Worm (Caenorhabditis elegans): ENCODE results near the gene T24A6.17.

T24A6.17 gene

ce11 chrV:3587633-3588032 lies 23.4 kb upstream of the T24A6.17 start:
- TF ChIP-seq blmp-1 (tag; optimal IDR thresholded peaks at IDR 0.05): no peak
- peak; percentile 28 for TF ChIP-seq sem-2 (GFP tag; optimal IDR thresholded peaks at IDR 0.05)
- no peak for TF ChIP-seq zip-8 (tag; optimal IDR thresholded peaks at IDR 0.05)
- peak; percentile 86 for TF ChIP-seq sptf-1 (tag; optimal IDR thresholded peaks at IDR 0.05)
- TF ChIP-seq snpc-4 (tag; optimal IDR thresholded peaks at IDR 0.05): no peak
- TF ChIP-seq mls-2 (tag; optimal IDR thresholded peaks at IDR 0.05): peak; percentile 74
- TF ChIP-seq ces-1 (GFP tag; optimal IDR thresholded peaks at IDR 0.05): no peak
- TF ChIP-seq ham-2 (GFP tag; optimal IDR thresholded peaks at IDR 0.05): no peak
- TF ChIP-seq nhr-2 (tag; optimal IDR thresholded peaks at IDR 0.05): no peak
- no peak for TF ChIP-seq lin-32 (GFP tag; optimal IDR thresholded peaks at IDR 0.05)
- TF ChIP-seq cnd-1 (tag; optimal IDR thresholded peaks at IDR 0.05): peak; percentile 31
- peak; percentile 69 for TF ChIP-seq ceh-83 (GFP tag; optimal IDR thresholded peaks at IDR 0.05)
- TF ChIP-seq nhr-12 (tag; optimal IDR thresholded peaks at IDR 0.05): no peak
- no peak for TF ChIP-seq elt-3 (tag; optimal IDR thresholded peaks at IDR 0.05)
- TF ChIP-seq nhr-28 (tag; optimal IDR thresholded peaks at IDR 0.05): no peak
- TF ChIP-seq M03D4.4 (tag; optimal IDR thresholded peaks at IDR 0.05): peak; percentile 80
- TF ChIP-seq pha-4 (tag; optimal IDR thresholded peaks at IDR 0.05): no peak
- peak; percentile 28 for TF ChIP-seq unc-120 (tag; optimal IDR thresholded peaks at IDR 0.05; ENCODE audit: poor library complexity, severe bottlenecking)
- TF ChIP-seq hlh-1 (tag; optimal IDR thresholded peaks at IDR 0.05): peak; percentile 27
- no peak for TF ChIP-seq unc-39 (tag; optimal IDR thresholded peaks at IDR 0.05)
- peak; percentile 33 for TF ChIP-seq flh-1 (GFP tag; optimal IDR thresholded peaks at IDR 0.05)
- TF ChIP-seq drap-1 (GFP tag; optimal IDR thresholded peaks at IDR 0.05): peak; percentile 42
- TF ChIP-seq bed-3 (GFP tag; optimal IDR thresholded peaks at IDR 0.05): peak; percentile 40
- TF ChIP-seq mab-5 (tag; optimal IDR thresholded peaks at IDR 0.05): no peak
- no peak for TF ChIP-seq lin-13 (tag; optimal IDR thresholded peaks at IDR 0.05)
- no peak for TF ChIP-seq ceh-39 (tag; optimal IDR thresholded peaks at IDR 0.05)
- no peak for TF ChIP-seq mep-1 (tag; optimal IDR thresholded peaks at IDR 0.05)
- TF ChIP-seq tbx-8 (GFP tag; optimal IDR thresholded peaks at IDR 0.05): peak; percentile 1
- TF ChIP-seq unc-62 (GFP tag; optimal IDR thresholded peaks at IDR 0.05): no peak
- no peak for TF ChIP-seq nhr-76 (tag; optimal IDR thresholded peaks at IDR 0.05)
- TF ChIP-seq ztf-11 (tag; optimal IDR thresholded peaks at IDR 0.05): no peak
- no peak for TF ChIP-seq lsy-2 (tag; optimal IDR thresholded peaks at IDR 0.05)
- TF ChIP-seq ceh-43 (GFP tag; optimal IDR thresholded peaks at IDR 0.05): peak; percentile 82
- no peak for TF ChIP-seq nhr-237 (tag; optimal IDR thresholded peaks at IDR 0.05)
- no peak for TF ChIP-seq elt-1 (tag; optimal IDR thresholded peaks at IDR 0.05; ENCODE audit: borderline replicate concordance, insufficient read depth)

- TF ChIP-seq nhr-12 (tag; optimal IDR thresholded peaks at IDR 0.05) (no peak), nhr-76 (tag; optimal IDR thresholded peaks at IDR 0.05) (no peak), unc-120 (tag; optimal IDR thresholded peaks at IDR 0.05; ENCODE audit: poor library complexity, severe bottlenecking) (no peak), elt-3 (tag; optimal IDR thresholded peaks at IDR 0.05) (no peak), sptf-1 (tag; optimal IDR thresholded peaks at IDR 0.05) (no peak), nhr-2 (tag; optimal IDR thresholded peaks at IDR 0.05) (no peak), blmp-1 (tag; optimal IDR thresholded peaks at IDR 0.05) (no peak), tbx-8 (GFP tag; optimal IDR thresholded peaks at IDR 0.05) (no peak), mab-5 (tag; optimal IDR thresholded peaks at IDR 0.05) (no peak), ham-2 (GFP tag; optimal IDR thresholded peaks at IDR 0.05) (no peak), ceh-43 (GFP tag; optimal IDR thresholded peaks at IDR 0.05) (no peak), pha-4 (tag; optimal IDR thresholded peaks at IDR 0.05) (no peak), ceh-83 (GFP tag; optimal IDR thresholded peaks at IDR 0.05) (no peak), lin-32 (GFP tag; optimal IDR thresholded peaks at IDR 0.05) (no peak), unc-39 (tag; optimal IDR thresholded peaks at IDR 0.05) (no peak), snpc-4 (tag; optimal IDR thresholded peaks at IDR 0.05) (no peak), sem-2 (GFP tag; optimal IDR thresholded peaks at IDR 0.05) (no peak), hlh-1 (tag; optimal IDR thresholded peaks at IDR 0.05) (no peak)
These were observed 21.9 kb upstream of the T24A6.17 start, which contains the start of the genes rpl-11.1 and T22F3.2 for ce11 chrV:3586014-3586689. Gene rpl-11.1 (minus strand): TSS chrV:3586064. Gene T22F3.2 (plus strand): TSS chrV:3586639.

ce11 chrV:3585011-3585410 lies 20.8 kb upstream of the T24A6.17 start:
- TF ChIP-seq ces-1 (GFP tag; optimal IDR thresholded peaks at IDR 0.05) (no peak), unc-39 (tag; optimal IDR thresholded peaks at IDR 0.05) (no peak), hlh-1 (tag; optimal IDR thresholded peaks at IDR 0.05) (no peak), snpc-4 (tag; optimal IDR thresholded peaks at IDR 0.05) (no peak), mls-2 (tag; optimal IDR thresholded peaks at IDR 0.05) (no peak), ham-2 (GFP tag; optimal IDR thresholded peaks at IDR 0.05) (no peak), flh-1 (GFP tag; optimal IDR thresholded peaks at IDR 0.05) (no peak), M03D4.4 (tag; optimal IDR thresholded peaks at IDR 0.05) (no peak), unc-120 (tag; optimal IDR thresholded peaks at IDR 0.05; ENCODE audit: poor library complexity, severe bottlenecking) (no peak), ceh-43 (GFP tag; optimal IDR thresholded peaks at IDR 0.05) (no peak), nhr-28 (tag; optimal IDR thresholded peaks at IDR 0.05) (no peak), blmp-1 (tag; optimal IDR thresholded peaks at IDR 0.05) (no peak), drap-1 (GFP tag; optimal IDR thresholded peaks at IDR 0.05) (no peak)

Measured in whole organism, mixed stage, embryonic.